Worm (Caenorhabditis elegans): ENCODE measurements around the gene K02C4.2.

K02C4.2 gene

DNA sequence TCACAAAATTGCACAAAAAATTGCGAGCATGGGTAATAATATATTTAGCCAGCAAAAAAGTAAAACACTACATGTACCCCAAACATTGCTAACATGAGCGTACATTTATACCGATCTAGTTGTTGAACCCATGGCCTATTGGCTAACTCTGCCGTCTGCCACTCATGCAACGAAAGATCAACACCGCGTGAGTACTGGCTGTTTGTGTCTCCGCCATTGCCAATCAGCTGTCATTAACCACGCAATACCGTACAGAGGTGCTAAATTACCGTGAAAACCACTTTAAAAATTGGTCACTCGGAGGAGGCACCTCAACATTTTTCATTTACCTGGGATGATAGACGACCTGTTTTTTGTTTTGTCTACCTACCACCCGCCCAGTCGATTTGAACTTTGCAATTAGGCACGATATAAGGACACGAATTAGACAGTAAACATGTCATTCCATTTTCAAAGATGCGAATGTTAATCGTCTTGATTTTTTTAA lies at the start of gene K02C4.2 (continued):
- TF ChIP-seq egl-13 (tag; optimal IDR thresholded peaks at IDR 0.05) (no peak), Y116A8C.19 (tag; optimal IDR thresholded peaks at IDR 0.05; ENCODE audit: borderline replicate concordance) (no peak), hlh-17 (GFP tag; optimal IDR thresholded peaks at IDR 0.05; ENCODE audit: borderline replicate concordance) (no peak), fos-1 (tag; optimal IDR thresholded peaks at IDR 0.05) (peak; percentile 41), C34B4.2 (tag; optimal IDR thresholded peaks at IDR 0.05) (no peak), tlp-1 (tag; optimal IDR thresholded peaks at IDR 0.05) (no peak), ceh-63 (GFP tag; optimal IDR thresholded peaks at IDR 0.05) (no peak), unc-62 (GFP tag; optimal IDR thresholded peaks at IDR 0.05) (no peak), isw-1 (GFP tag; IDR thresholded peaks at IDR 0.05) (no peak), elt-2 (tag; optimal IDR thresholded peaks at IDR 0.05) (peak; percentile 59), ces-1 (GFP tag; optimal IDR thresholded peaks at IDR 0.05) (no peak), nhr-11 (tag; optimal IDR thresholded peaks at IDR 0.05) (no peak), pqm-1 (tag; optimal IDR thresholded peaks at IDR 0.05) (no peak), mdl-1 (tag; optimal IDR thresholded peaks at IDR 0.05) (peak in 1 of 2 experiments; percentile 88), unc-86 (tag; optimal IDR thresholded peaks at IDR 0.05) (no peak), nhr-237 (tag; optimal IDR thresholded peaks at IDR 0.05) (no peak), snpc-4 (tag; optimal IDR thresholded peaks at IDR 0.05) (peak; percentile 52), zip-4 (GFP tag; optimal IDR thresholded peaks at IDR 0.05) (peak; percentile 60), hlh-4 (tag; optimal IDR thresholded peaks at IDR 0.05) (no peak), lin-35 (GFP tag; optimal IDR thresholded peaks at IDR 0.05) (peak; percentile 66 to 88), nhr-85 (tag) (peak; percentile 84), nhr-12 (tag; optimal IDR thresholded peaks at IDR 0.05) (no peak), nhr-76 (tag; optimal IDR thresholded peaks at IDR 0.05) (peak; percentile 71), nhr-77 (tag; optimal IDR thresholded peaks at IDR 0.05) (peak; percentile 75), rnt-1 (tag; optimal IDR thresholded peaks at IDR 0.05) (peak; percentile 81), lir-3 (tag; optimal IDR thresholded peaks at IDR 0.05; ENCODE audit: poor library complexity) (peak; percentile 41), ceh-8 (GFP tag; optimal IDR thresholded peaks at IDR 0.05) (peak; percentile 52), C16A3.4 (tag; optimal IDR thresholded peaks at IDR 0.05) (peak; percentile 88), zag-1 (tag; optimal IDR thresholded peaks at IDR 0.05) (no peak), ztf-11 (tag; optimal IDR thresholded peaks at IDR 0.05) (peak in 1 of 2 experiments; percentile 7), mab-9 (GFP tag; IDR thresholded peaks at IDR 0.05) (peak; percentile 35; the same call in 1 of the 2 replicates), ceh-88 (GFP tag; IDR thresholded peaks at IDR 0.05) (no peak)

DNA sequence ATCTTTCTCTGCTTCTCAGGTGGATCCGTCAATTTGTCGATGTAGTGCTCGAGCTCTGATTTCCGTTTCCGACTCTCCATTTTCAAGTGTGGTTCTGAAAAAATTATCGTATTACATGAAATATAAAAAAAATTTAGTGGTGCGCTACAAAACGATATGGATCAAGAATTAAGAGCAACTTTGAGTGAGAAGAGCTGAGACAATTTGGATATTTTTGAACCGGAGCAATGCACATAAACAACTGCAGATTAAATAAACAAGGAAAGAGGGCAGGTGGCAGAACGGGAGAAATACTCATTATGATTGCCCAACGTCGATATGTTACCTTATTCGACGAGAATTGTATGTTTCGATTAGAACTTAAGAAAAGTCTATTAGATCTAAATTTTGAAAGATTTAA lies 47.9 kb upstream of the K02C4.2 start, which contains the start of gene swsn-7:
swsn-7 (minus strand) TSS at position 101 of the 400 bp plus-strand sequence.
- TF ChIP-seq fkh-8 (tag; optimal IDR thresholded peaks at IDR 0.05) (no peak), efl-1 (optimal IDR thresholded peaks at IDR 0.05) (no peak), efl-1 (GFP tag; optimal IDR thresholded peaks at IDR 0.05 in 1 of 2) (peak in 1 of 2 experiments; percentile 61)

DNA sequence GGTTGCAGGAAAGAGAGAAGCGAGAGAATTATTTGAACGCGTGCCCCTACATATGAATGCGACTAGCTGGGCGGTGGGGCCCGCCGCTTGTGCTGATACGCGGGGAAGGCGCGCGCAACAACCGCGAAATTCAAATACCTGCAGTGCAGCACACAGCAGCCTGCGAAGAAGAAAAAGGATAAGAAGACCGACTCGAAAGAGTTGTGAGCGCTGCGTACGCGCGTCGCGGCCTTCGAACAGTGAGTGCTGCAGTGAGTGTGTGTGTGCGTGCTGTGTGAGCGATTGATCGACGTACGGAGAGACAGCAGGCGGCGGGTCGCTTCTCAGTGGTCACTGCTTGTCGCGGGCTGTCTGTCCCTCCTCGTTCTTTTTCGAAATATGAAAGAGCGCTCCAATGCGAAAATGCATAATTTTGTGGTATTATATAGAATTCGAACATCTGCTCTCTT lies 47.3 kb upstream of the K02C4.2 start:
- peak; percentile 48 for TF ChIP-seq isw-1 (GFP tag; IDR thresholded peaks at IDR 0.05)
- TF ChIP-seq lin-15B (tag; optimal IDR thresholded peaks at IDR 0.05) = peak; percentile 83
- TF ChIP-seq alr-1 (tag; optimal IDR thresholded peaks at IDR 0.05; ENCODE audit: borderline replicate concordance) = no peak
- TF ChIP-seq hpl-2 (GFP tag; optimal IDR thresholded peaks at IDR 0.05) = no peak
- TF ChIP-seq tbx-2 (tag; optimal IDR thresholded peaks at IDR 0.05) = peak; percentile 66
- TF ChIP-seq fkh-8 (tag; optimal IDR thresholded peaks at IDR 0.05) = peak; percentile 91
- peak; percentile 82 for TF ChIP-seq snu-23 (GFP tag; optimal IDR thresholded peaks at IDR 0.05)
- no peak for TF ChIP-seq lin-39 (tag; optimal IDR thresholded peaks at IDR 0.05)
- no peak for TF ChIP-seq sup-37 (GFP tag; optimal IDR thresholded peaks at IDR 0.05)
- TF ChIP-seq nhr-77 (tag; optimal IDR thresholded peaks at IDR 0.05) = peak; percentile 77
- TF ChIP-seq unc-86 (tag; optimal IDR thresholded peaks at IDR 0.05) = peak; percentile 74
- peak; percentile 63 to 70 for TF ChIP-seq efl-1 (optimal IDR thresholded peaks at IDR 0.05)
- peak; percentile 65 to 95 for TF ChIP-seq efl-1 (GFP tag; optimal IDR thresholded peaks at IDR 0.05 in 1 of 2)
- TF ChIP-seq lin-35 (GFP tag; optimal IDR thresholded peaks at IDR 0.05) = peak; percentile 65 to 73
- TF ChIP-seq ztf-4 (tag; optimal IDR thresholded peaks at IDR 0.05) = no peak
- TF ChIP-seq nhr-20 (tag; optimal IDR thresholded peaks at IDR 0.05) = peak; percentile 78
- TF ChIP-seq fos-1 (tag; optimal IDR thresholded peaks at IDR 0.05) = peak; percentile 26
- TF ChIP-seq C34B4.2 (tag; optimal IDR thresholded peaks at IDR 0.05) = no peak
- no peak for TF ChIP-seq ces-1 (GFP tag; optimal IDR thresholded peaks at IDR 0.05)
- no peak for TF ChIP-seq unc-98 (GFP tag; IDR thresholded peaks at IDR 0.05)
- peak; percentile 76 for TF ChIP-seq nhr-47 (tag; optimal IDR thresholded peaks at IDR 0.05)
- peak; percentile 4 for TF ChIP-seq blmp-1 (tag; optimal IDR thresholded peaks at IDR 0.05)
- TF ChIP-seq elt-3 (tag; optimal IDR thresholded peaks at IDR 0.05) = peak in 2 of 6 experiments; percentile 16 to 29
- TF ChIP-seq lir-3 (tag; optimal IDR thresholded peaks at IDR 0.05; ENCODE audit: poor library complexity) = peak; percentile 99
- peak; percentile 79 for TF ChIP-seq nhr-71 (tag; optimal IDR thresholded peaks at IDR 0.05)
